Fruit fly (Drosophila melanogaster) whole organism, wandering third instar larva: Measurements from ENCODE around the gene rdx.
A peak's percentile ranks its signal among the peaks of the same experiment; 100 is the strongest.

ENCODE experiments used
- Abd-B ChIP-seq: fragments of >200 bp; optimal IDR thresholded peaks from 2 replicates; lab custom pipeline; 2017; ENCODE audit warnings: missing biosample characterization, missing genetic modification characterization
- CG32264 ChIP-seq: fragments of 200-800 bp; sonication (Bioruptor generic); optimal IDR thresholded peaks from 2 replicates; lab custom pipeline; 2016; ENCODE audit warnings: missing biosample characterization, missing genetic modification characterization
- CG9705 ChIP-seq: fragments of 200-800 bp; sonication (Bioruptor generic); optimal IDR thresholded peaks from 2 replicates; lab custom pipeline; 2018; ENCODE audit warnings: missing biosample characterization, mild to moderate bottlenecking, missing genetic modification characterization
- CrebA ChIP-seq: fragments of 200-800 bp; sonication (Bioruptor generic); optimal IDR thresholded peaks from 2 replicates; lab custom pipeline; 2016; ENCODE audit warnings: missing biosample characterization, mild to moderate bottlenecking, missing genetic modification characterization, borderline replicate concordance
- Dfd ChIP-seq: fragments of >200 bp; optimal IDR thresholded peaks from 2 replicates; lab custom pipeline; 2017; ENCODE audit warnings: missing biosample characterization, missing genetic modification characterization
- Dif ChIP-seq: fragments of 200-275, 200-300 bp; sonication (Bioruptor generic); optimal IDR thresholded peaks from 2 replicates; lab custom pipeline; 2018; ENCODE audit warnings: missing biosample characterization, missing genetic modification characterization; ENCODE audit not compliant: partially characterized antibody
- GATAd ChIP-seq: sonication (Bioruptor generic); optimal IDR thresholded peaks from 2 replicates; lab custom pipeline; 2016; ENCODE audit warnings: missing biosample characterization, missing genetic modification characterization
- HLH106 ChIP-seq: fragments of 200-800 bp; optimal IDR thresholded peaks from 3 replicates; lab custom pipeline; 2019; ENCODE audit warnings: missing biosample characterization, mild to moderate bottlenecking, missing genetic modification characterization, moderate library complexity
- Hnf4 ChIP-seq: fragments of 200-800 bp; sonication (Bioruptor generic); optimal IDR thresholded peaks from 2 replicates; lab custom pipeline; 2016; ENCODE audit warnings: missing biosample characterization, mild to moderate bottlenecking, missing genetic modification characterization
- Hr78 ChIP-seq: fragments of >200 bp; optimal IDR thresholded peaks from 2 replicates; lab custom pipeline; 2017; ENCODE audit warnings: missing biosample characterization, missing genetic modification characterization
- Hr83 ChIP-seq: fragments of 200-300 bp; sonication (Bioruptor generic); optimal IDR thresholded peaks from 2 replicates; lab custom pipeline; 2016; ENCODE audit warnings: missing biosample characterization, mild to moderate bottlenecking, missing genetic modification characterization, moderate library complexity; ENCODE audit not compliant: poor library complexity, severe bottlenecking
- Myc ChIP-seq: fragments of >200 bp; optimal IDR thresholded peaks from 2 replicates; lab custom pipeline; 2017
- N ChIP-seq: fragments of >200 bp; optimal IDR thresholded peaks from 2 replicates; lab custom pipeline; 2018; ENCODE audit warnings: missing biosample characterization, missing external identifiers, missing genetic modification characterization
- OdsH ChIP-seq: fragments of 200-800 bp; sonication (Bioruptor generic); optimal IDR thresholded peaks from 2 replicates; lab custom pipeline; 2016; ENCODE audit warnings: missing biosample characterization, mild to moderate bottlenecking, missing genetic modification characterization
- Rel ChIP-seq, 2 experiments: fragments of 200-800 bp; sonication (Bioruptor generic) in 1 of 2; optimal IDR thresholded peaks; 2 replicates in 1 of 2; 3 replicates in 1 of 2; lab custom pipeline; 2016 to 2019; ENCODE audit warnings: mild to moderate bottlenecking in 2 of 2, missing biosample characterization in 2 of 2, missing genetic modification characterization in 2 of 2, moderate library complexity in 1 of 2
- Sp1 ChIP-seq: fragments of 200-800 bp; sonication (Bioruptor generic); optimal IDR thresholded peaks from 3 replicates; lab custom pipeline; 2019; ENCODE audit warnings: missing biosample characterization, mild to moderate bottlenecking, missing genetic modification characterization, moderate library complexity
- Vsx2 ChIP-seq: fragments of 200-300, 225-300 bp; sonication (Bioruptor generic); optimal IDR thresholded peaks from 2 replicates; lab custom pipeline; 2018; ENCODE audit warnings: missing biosample characterization, missing genetic modification characterization; ENCODE audit not compliant: partially characterized antibody
- dl ChIP-seq, 2 experiments: fragments of 175-275, 200-275 bp in 1 of 2; fragments of 200-275 bp in 1 of 2; sonication (Bioruptor generic); optimal IDR thresholded peaks; lab custom pipeline; 2018; ENCODE audit warnings: mild to moderate bottlenecking in 2 of 2, missing biosample characterization in 2 of 2, missing genetic modification characterization in 2 of 2, moderate library complexity in 2 of 2; ENCODE audit not compliant: partially characterized antibody in 2 of 2, insufficient read depth in 1 of 2
- dmrt93B ChIP-seq: fragments of 200-800 bp; sonication (Bioruptor generic); optimal IDR thresholded peaks from 2 replicates; lab custom pipeline; 2018; ENCODE audit warnings: missing biosample characterization, mild to moderate bottlenecking, missing genetic modification characterization
- dsf ChIP-seq: sonication (Bioruptor generic); optimal IDR thresholded peaks from 2 replicates; lab custom pipeline; 2016; ENCODE audit warnings: missing biosample characterization, missing genetic modification characterization, borderline replicate concordance
- ey ChIP-seq: fragments of 200-800 bp; sonication (Bioruptor generic); optimal IDR thresholded peaks from 2 replicates; lab custom pipeline; 2016; ENCODE audit warnings: missing biosample characterization, missing genetic modification characterization
- foxo ChIP-seq, 2 experiments: fragments of 200-800 bp; sonication (Bioruptor generic); optimal IDR thresholded peaks; 2 replicates in 1 of 2; 3 replicates in 1 of 2; lab custom pipeline; 2016 to 2017; ENCODE audit warnings: missing biosample characterization in 2 of 2, missing genetic modification characterization in 2 of 2
- fru ChIP-seq: fragments of 200-800 bp; sonication (Bioruptor generic); optimal IDR thresholded peaks from 3 replicates; lab custom pipeline; 2016; ENCODE audit warnings: missing biosample characterization, mild to moderate bottlenecking, missing genetic modification characterization
- h ChIP-seq: fragments of 200-800 bp; sonication (Bioruptor generic); optimal IDR thresholded peaks from 3 replicates; lab custom pipeline; 2016; ENCODE audit warnings: missing biosample characterization, mild to moderate bottlenecking, missing genetic modification characterization
- jim ChIP-seq: fragments of 175-275, 200-325 bp; sonication (Bioruptor generic); optimal IDR thresholded peaks from 2 replicates; lab custom pipeline; 2016; ENCODE audit warnings: missing biosample characterization, mild to moderate bottlenecking, missing genetic modification characterization
- lola ChIP-seq: fragments of >200 bp; optimal IDR thresholded peaks from 2 replicates; lab custom pipeline; 2017; ENCODE audit warnings: missing biosample characterization, missing genetic modification characterization
- psq ChIP-seq: fragments of 200-800 bp; sonication (Bioruptor generic); optimal IDR thresholded peaks from 3 replicates; lab custom pipeline; 2017; ENCODE audit warnings: missing biosample characterization, mild to moderate bottlenecking, missing genetic modification characterization, moderate library complexity
- rgr ChIP-seq: fragments of 200-800 bp; sonication (Bioruptor generic); optimal IDR thresholded peaks from 3 replicates; lab custom pipeline; 2016; ENCODE audit warnings: missing biosample characterization, mild to moderate bottlenecking, missing genetic modification characterization
- sage ChIP-seq: fragments of 200-800 bp; sonication (Bioruptor generic); optimal IDR thresholded peaks from 2 replicates; lab custom pipeline; 2016; ENCODE audit warnings: missing biosample characterization, mild to moderate bottlenecking, missing genetic modification characterization
- sv ChIP-seq: fragments of 200-800 bp; sonication (Bioruptor generic); optimal IDR thresholded peaks from 3 replicates; lab custom pipeline; 2016; ENCODE audit warnings: missing biosample characterization, missing genetic modification characterization
- tai ChIP-seq: sonication (Bioruptor generic); optimal IDR thresholded peaks from 2 replicates; lab custom pipeline; 2016; ENCODE audit warnings: missing biosample characterization, missing genetic modification characterization
- usp ChIP-seq: fragments of >200 bp; optimal IDR thresholded peaks from 2 replicates; lab custom pipeline; 2017; ENCODE audit warnings: missing biosample characterization, missing genetic modification characterization
- woc ChIP-seq: sonication (Bioruptor generic); optimal IDR thresholded peaks from 2 replicates; lab custom pipeline; 2016; ENCODE audit warnings: missing biosample characterization, mild to moderate bottlenecking, missing genetic modification characterization

rdx gene

DNA sequence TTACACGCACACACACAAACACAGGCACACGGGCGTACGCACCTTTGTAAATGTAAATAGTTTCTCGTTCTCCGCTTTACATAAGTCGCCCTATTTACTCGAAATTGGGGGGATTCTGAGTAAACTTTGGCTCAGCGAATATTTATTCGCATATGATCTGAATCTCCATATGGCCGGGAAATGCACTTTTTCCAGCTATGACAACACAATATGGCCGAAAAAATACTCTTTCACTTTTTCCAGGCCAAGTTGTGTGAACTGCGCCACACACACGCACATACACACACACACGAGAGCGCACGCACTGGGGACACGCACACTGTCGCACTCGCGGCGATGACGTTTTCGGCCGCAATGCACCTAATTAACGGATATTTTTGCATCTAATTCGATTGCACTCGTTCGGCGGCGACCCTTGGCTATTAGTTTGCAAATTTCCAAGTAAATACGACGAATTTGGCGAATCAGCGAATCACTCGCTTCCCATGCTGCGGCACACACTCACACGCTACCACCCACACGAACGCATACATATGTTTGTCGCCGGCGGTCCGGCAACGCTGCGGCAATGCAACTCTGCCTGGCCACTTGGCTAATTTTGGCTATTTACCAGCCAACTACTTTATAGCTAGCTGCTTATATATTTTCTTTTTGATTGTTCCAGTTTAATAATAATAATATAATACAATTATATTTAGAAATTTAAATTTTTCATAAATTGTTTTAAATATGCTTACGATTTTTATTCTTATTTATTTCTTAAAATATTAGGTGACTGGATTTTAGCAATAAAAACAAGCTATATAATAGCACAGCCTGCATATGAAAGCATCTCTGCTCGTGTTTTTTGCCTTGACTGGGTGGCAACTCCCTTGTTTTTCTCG lies at the start of gene rdx, which contains the start of gene CG3061:
Gene rdx (minus strand): TSS at position 527 of the 884 bp plus-strand sequence.
Gene CG3061 (plus strand): TSS at position 841 of the 884 bp plus-strand sequence.
- TF ChIP-seq Hr78 (GFP tag; lab: Kevin White, UChicago) (no peak), Vsx2 (GFP tag; lab: Kevin White, UChicago) (no peak), Dif (GFP tag; lab: Kevin White, UChicago) (no peak), sage (GFP tag; lab: Kevin White, UChicago) (peak; percentile 28), woc (GFP tag; lab: Kevin White, UChicago) (peak; percentile 58), fru (no peak), Rel (GFP tag; optimal IDR thresholded peaks at IDR 0.05; lab: Kevin White, UChicago) (no peak), Rel (tag; optimal IDR thresholded peaks at IDR 0.05; lab: Kevin White, UChicago) (peak; percentile 15), Myc (lab: Kevin White, UChicago) (peak; percentile 95), CrebA (no peak), CG32264 (GFP tag; lab: Kevin White, UChicago) (no peak), foxo (GFP tag; optimal IDR thresholded peaks at IDR 0.05; lab: Kevin White, UChicago) (peak in 1 of 2 experiments; percentile 50), GATAd (GFP tag; lab: Kevin White, UChicago) (no peak), dsf (no peak), sv (GFP tag; lab: Kevin White, UChicago) (no peak), tai (GFP tag; lab: Kevin White, UChicago) (no peak), Hnf4 (GFP tag; lab: Kevin White, UChicago) (peak; percentile 46), N (peak; percentile 59), lola (GFP tag; lab: Kevin White, UChicago) (no peak), psq (GFP tag; lab: Kevin White, UChicago) (peak; percentile 55), Dfd (GFP tag; lab: Kevin White, UChicago) (peak; percentile 60), Sp1 (GFP tag; lab: Kevin White, UChicago) (peak; percentile 50), h (GFP tag; lab: Kevin White, UChicago) (peak; percentile 23), dl (GFP tag; optimal IDR thresholded peaks at IDR 0.05; lab: Kevin White, UChicago; ENCODE audit: insufficient read depth in 1 of 2, partially characterized antibody in 2 of 2) (no peak), Hr83 (GFP tag; lab: Kevin White, UChicago) (no peak), usp (GFP tag; lab: Kevin White, UChicago) (no peak), rgr (peak; percentile 29), CG9705 (peak; percentile 37), dmrt93B (GFP tag; lab: Kevin White, UChicago) (peak; percentile 71), jim (GFP tag; lab: Kevin White, UChicago) (no peak), HLH106 (tag; lab: Kevin White, UChicago) (peak; percentile 82), OdsH (no peak)
- TF ChIP-seq, all 38 proteins: peak for 15

DNA sequence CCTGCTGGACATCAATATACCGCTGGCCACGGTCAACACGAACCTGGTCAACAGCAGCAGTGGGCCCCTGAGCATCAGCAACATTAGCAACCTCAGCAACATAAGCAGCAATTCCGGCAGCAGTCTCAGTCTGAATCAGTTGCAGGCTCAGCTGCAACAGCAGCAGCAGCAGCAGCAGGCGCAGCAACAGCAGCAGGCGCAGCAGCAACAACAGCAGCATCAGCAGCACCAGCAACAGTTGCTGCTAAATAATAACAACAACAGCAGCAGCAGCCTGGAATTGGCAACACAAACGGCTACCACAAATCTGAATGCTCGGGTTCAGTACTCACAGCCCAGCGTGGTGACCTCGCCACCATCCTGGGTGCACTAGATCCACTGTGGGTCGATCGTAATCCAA lies 49.7 kb upstream of the rdx start:
- TF ChIP-seq GATAd (GFP tag; lab: Kevin White, UChicago) (no peak), Abd-B (GFP tag; lab: Kevin White, UChicago) (no peak), Dfd (GFP tag; lab: Kevin White, UChicago) (peak; percentile 78), usp (GFP tag; lab: Kevin White, UChicago) (no peak), OdsH (no peak)
- TF ChIP-seq, all 38 proteins: peak for 1

DNA sequence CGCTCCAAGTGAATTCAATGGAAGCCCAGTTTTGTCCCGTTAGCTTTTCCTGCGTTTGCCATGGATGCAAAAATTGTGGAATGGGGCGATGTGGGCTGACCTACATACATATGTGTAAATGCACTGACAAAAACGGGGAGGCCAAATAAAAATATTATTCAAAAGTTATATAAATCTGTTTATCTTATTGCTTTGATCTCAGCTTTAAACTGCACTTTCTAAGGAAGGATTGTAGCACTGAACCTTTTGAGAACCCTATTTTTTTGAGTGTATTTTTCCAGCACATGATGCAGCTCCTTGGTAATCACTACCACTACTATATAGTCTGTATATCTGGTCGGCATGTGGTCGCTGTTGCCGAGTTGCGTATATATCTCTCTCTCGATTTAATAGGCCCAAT lies 45.2 kb upstream of the rdx start:
- no peak for TF ChIP-seq Hnf4 (GFP tag; lab: Kevin White, UChicago)
- peak; percentile 18 for TF ChIP-seq HLH106 (tag; lab: Kevin White, UChicago)
- no peak for TF ChIP-seq GATAd (GFP tag; lab: Kevin White, UChicago)
- TF ChIP-seq foxo (GFP tag; optimal IDR thresholded peaks at IDR 0.05; lab: Kevin White, UChicago): peak in 1 of 2 experiments; percentile 21
- no peak for TF ChIP-seq woc (GFP tag; lab: Kevin White, UChicago)
- no peak for TF ChIP-seq sv (GFP tag; lab: Kevin White, UChicago)
- TF ChIP-seq h (GFP tag; lab: Kevin White, UChicago): peak; percentile 28
- peak; percentile 1 for TF ChIP-seq psq (GFP tag; lab: Kevin White, UChicago)
- TF ChIP-seq ey (GFP tag; lab: Kevin White, UChicago): no peak
- TF ChIP-seq OdsH: no peak
- TF ChIP-seq fru: peak; percentile 39
